Fruit fly (Drosophila melanogaster) Kc167 (cell line): ENCODE results near the gene BomBc3.

Source experiments
- Myc ChIP-seq: fragments of >200 bp; optimal IDR thresholded peaks from 2 replicates; lab custom pipeline; 2017; ENCODE audit warnings: missing external identifiers
- insv ChIP-seq: fragments of >200 bp; optimal IDR thresholded peaks from 3 replicates; lab custom pipeline; 2018; ENCODE audit warnings: missing external identifiers

DNA sequence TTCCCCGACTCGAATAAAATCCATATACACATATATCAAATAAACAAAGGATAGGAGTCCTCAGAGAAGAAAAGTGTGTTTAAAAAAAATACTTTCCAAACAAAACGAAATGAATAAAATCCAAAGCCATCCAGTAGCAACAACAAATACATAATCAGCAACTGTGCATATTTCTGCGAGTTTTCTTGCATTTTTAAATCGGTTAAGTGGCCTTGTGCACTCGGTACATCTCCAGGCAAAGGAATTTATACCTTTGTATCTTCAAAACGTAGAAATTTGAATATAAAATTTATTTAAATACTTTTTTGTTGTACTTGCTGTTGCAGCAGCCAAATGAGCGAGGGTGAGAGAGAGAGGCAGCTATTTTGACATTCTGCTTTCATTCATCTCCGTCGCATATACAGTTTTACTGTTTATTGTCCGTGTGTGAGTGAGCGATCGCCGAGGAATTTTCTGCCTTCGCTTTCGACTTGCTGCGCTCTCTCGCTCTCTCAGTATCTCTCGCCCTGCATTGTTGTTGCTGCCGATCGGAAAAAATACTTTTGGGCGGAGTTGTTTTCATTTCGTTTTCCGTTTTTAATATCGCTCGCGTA is 44.5 kb upstream of the BomBc3 start:
- TF ChIP-seq insv (lab: Kevin White, UChicago) (no peak), Myc (lab: Kevin White, UChicago) (no peak)
